Worm (Caenorhabditis elegans): Measurements from ENCODE around the gene frh-1.

The frh-1 gene

DNA sequence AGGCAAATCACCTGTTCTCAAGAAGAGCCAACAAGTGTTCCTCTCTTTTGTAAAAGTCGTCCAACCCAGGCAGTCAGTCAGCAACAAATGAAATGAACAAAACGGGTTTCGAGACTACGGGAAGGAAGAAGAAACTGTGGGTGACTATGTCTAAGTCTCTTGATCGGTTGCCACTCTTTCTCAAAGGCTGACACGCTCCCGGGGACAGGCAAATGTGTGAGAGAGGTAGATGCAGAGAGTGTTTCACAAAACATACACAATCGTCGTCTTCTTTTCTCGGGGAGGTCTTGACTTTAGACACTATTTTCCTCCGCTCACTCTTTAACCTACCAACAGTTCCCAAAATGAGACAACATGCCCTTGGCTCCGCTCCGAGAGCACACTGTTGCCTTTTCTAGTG, 13.9 kb downstream of the frh-1 start (continued):
- TF ChIP-seq mdl-1 (tag; optimal IDR thresholded peaks at IDR 0.05) (no peak), nhr-12 (tag; optimal IDR thresholded peaks at IDR 0.05) (no peak), skn-1 (tag; optimal IDR thresholded peaks at IDR 0.05) (no peak)

DNA sequence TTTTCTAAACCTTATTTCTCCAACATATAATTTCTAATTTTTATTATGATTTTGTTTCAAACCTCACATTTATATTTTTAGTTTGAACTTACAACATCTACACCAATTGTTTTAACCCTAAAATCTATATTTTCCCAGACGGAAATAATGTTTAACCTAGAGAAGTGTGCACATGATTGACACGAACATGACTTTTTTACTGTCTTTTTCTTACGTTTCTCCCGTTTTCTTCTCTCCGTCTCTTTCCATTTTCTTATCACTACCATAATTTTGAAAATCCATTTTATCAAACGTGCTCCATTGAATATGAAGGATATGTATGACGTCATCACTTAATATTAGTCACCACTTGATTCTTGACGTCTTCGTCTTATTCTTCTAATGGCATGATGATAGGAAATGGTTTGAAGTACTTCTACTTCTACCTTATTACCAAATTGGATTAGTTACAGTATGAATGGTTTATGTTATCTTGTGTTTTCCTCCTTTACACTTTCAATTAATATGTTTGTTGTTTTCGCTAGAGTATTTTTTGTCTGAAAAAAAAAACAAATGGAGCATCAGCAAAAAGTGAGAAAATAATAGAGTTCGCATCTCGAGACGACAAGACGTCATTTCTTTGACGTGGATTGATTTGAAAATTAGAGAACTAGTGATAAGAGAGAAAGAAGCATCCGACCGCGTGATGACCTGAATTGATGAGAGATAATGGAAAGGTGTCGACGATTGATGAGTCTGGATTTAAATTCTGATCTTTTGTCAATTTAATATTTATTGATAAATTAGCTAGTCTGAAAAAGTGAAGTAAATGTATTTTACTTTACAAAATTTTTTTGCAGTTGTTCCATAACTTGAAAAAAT, 14.9 kb downstream of the frh-1 start:
- TF ChIP-seq fos-1 (tag; optimal IDR thresholded peaks at IDR 0.05) (no peak), nhr-76 (tag; optimal IDR thresholded peaks at IDR 0.05) (no peak), fkh-2 (tag; optimal IDR thresholded peaks at IDR 0.05) (no peak), lin-15B (tag; optimal IDR thresholded peaks at IDR 0.05) (no peak), elt-3 (tag; optimal IDR thresholded peaks at IDR 0.05) (no peak), ztf-4 (tag; optimal IDR thresholded peaks at IDR 0.05) (no peak), nhr-67 (tag; optimal IDR thresholded peaks at IDR 0.05) (no peak), ceh-9 (tag; optimal IDR thresholded peaks at IDR 0.05) (no peak), nhr-237 (tag; optimal IDR thresholded peaks at IDR 0.05) (no peak), nhr-25 (tag; optimal IDR thresholded peaks at IDR 0.05) (no peak), daf-12 (tag; optimal IDR thresholded peaks at IDR 0.05) (no peak), hmg-11 (tag; optimal IDR thresholded peaks at IDR 0.05) (no peak), ceh-82 (tag; optimal IDR thresholded peaks at IDR 0.05) (no peak), mdl-1 (tag; optimal IDR thresholded peaks at IDR 0.05) (no peak), ama-1 (optimal IDR thresholded peaks at IDR 0.05) (no peak), nhr-43 (tag; optimal IDR thresholded peaks at IDR 0.05; ENCODE audit: poor library complexity, severe bottlenecking) (no peak), tbx-2 (tag; optimal IDR thresholded peaks at IDR 0.05) (no peak), unc-62 (GFP tag; optimal IDR thresholded peaks at IDR 0.05) (no peak), elt-2 (tag; optimal IDR thresholded peaks at IDR 0.05) (peak; percentile 81), lin-39 (tag; optimal IDR thresholded peaks at IDR 0.05) (no peak), jun-1 (tag; optimal IDR thresholded peaks at IDR 0.05) (peak; percentile 29), pha-4 (tag; optimal IDR thresholded peaks at IDR 0.05) (peak; percentile 30), pqm-1 (tag; optimal IDR thresholded peaks at IDR 0.05) (peak; percentile 85), unc-39 (tag; optimal IDR thresholded peaks at IDR 0.05) (no peak), ztf-11 (tag; optimal IDR thresholded peaks at IDR 0.05) (no peak), ceh-16 (tag; optimal IDR thresholded peaks at IDR 0.05) (no peak), skn-1 (tag; optimal IDR thresholded peaks at IDR 0.05) (no peak), aly-2 (tag; optimal IDR thresholded peaks at IDR 0.05) (no peak), zag-1 (tag; optimal IDR thresholded peaks at IDR 0.05) (no peak), elt-1 (tag; optimal IDR thresholded peaks at IDR 0.05) (no peak), sea-2 (GFP tag; optimal IDR thresholded peaks at IDR 0.05) (no peak), egl-5 (tag; optimal IDR thresholded peaks at IDR 0.05) (no peak), lsy-12 (tag; optimal IDR thresholded peaks at IDR 0.05) (no peak), mml-1 (tag; optimal IDR thresholded peaks at IDR 0.05) (no peak), ceh-28 (tag; optimal IDR thresholded peaks at IDR 0.05) (peak; percentile 43), eor-1 (tag; optimal IDR thresholded peaks at IDR 0.05) (no peak), nfya-1 (tag; optimal IDR thresholded peaks at IDR 0.05; ENCODE audit: insufficient read depth) (peak; percentile 20), nhr-12 (tag; optimal IDR thresholded peaks at IDR 0.05) (no peak), snpc-4 (tag; optimal IDR thresholded peaks at IDR 0.05) (no peak), ZK546.5 (tag; optimal IDR thresholded peaks at IDR 0.05) (no peak), nhr-23 (tag; optimal IDR thresholded peaks at IDR 0.05) (peak; percentile 61), R02D3.7 (tag; optimal IDR thresholded peaks at IDR 0.05) (no peak), nhr-28 (tag; optimal IDR thresholded peaks at IDR 0.05) (no peak), nhr-11 (tag; optimal IDR thresholded peaks at IDR 0.05) (no peak), egl-27 (tag; optimal IDR thresholded peaks at IDR 0.05) (no peak), nhr-77 (tag; optimal IDR thresholded peaks at IDR 0.05) (no peak), fkh-10 (GFP tag; optimal IDR thresholded peaks at IDR 0.05) (no peak)
